Worm (Caenorhabditis elegans) whole organism, L1 larva: ENCODE measurements around the gene pqn-51.

ENCODE experiments used
- C04F5.9 ChIP-seq: sonication (generic microtip); optimal IDR thresholded peaks from 2 replicates; lab custom pipeline; 2016; ENCODE audit warnings: missing genetic modification characterization, missing compliant biosample characterization
- C16A3.4 ChIP-seq: fragments of 150-350 bp; optimal IDR thresholded peaks from 2 replicates; lab custom pipeline; 2014; ENCODE audit warnings: missing biosample characterization, missing genetic modification characterization
- C34B4.2 ChIP-seq: sonication (generic microtip); optimal IDR thresholded peaks from 2 replicates; lab custom pipeline; 2017; ENCODE audit warnings: mild to moderate bottlenecking, missing genetic modification characterization, missing compliant biosample characterization
- blmp-1 ChIP-seq: fragments of 150-350 bp; optimal IDR thresholded peaks from 2 replicates; lab custom pipeline; 2014; ENCODE audit warnings: missing biosample characterization, missing genetic modification characterization
- ceh-8 ChIP-seq: fragments of 200-800 bp; sonication (Bioruptor generic); optimal IDR thresholded peaks from 2 replicates; lab custom pipeline; 2018; ENCODE audit warnings: mild to moderate bottlenecking, missing genetic modification characterization, moderate library complexity, missing compliant biosample characterization
- ces-1 ChIP-seq: fragments of 150-350 bp; optimal IDR thresholded peaks from 2 replicates; lab custom pipeline; 2014; ENCODE audit warnings: missing biosample characterization, missing genetic modification reagents, missing genetic modification characterization
- dpl-1 ChIP-seq, 3 experiments: fragments of 150-350 bp in 2 of 3; sonication (generic microtip) in 1 of 3; optimal IDR thresholded peaks; 2 replicates each; lab custom pipeline; 2014 to 2017; ENCODE audit warnings: missing biosample characterization in 3 of 3, missing genetic modification characterization in 3 of 3, missing genetic modification reagents in 3 of 3
- efl-1 ChIP-seq, 4 experiments: fragments of 150-350 bp; optimal IDR thresholded peaks in 3 of 4; peaks in 1 of 4; 1 replicate in 1 of 4; 2 replicates in 3 of 4; lab custom pipeline; 2014; ENCODE audit warnings: missing biosample characterization in 2 of 4, missing genetic modification characterization in 2 of 4, missing genetic modification reagents in 2 of 4
- ets-5 ChIP-seq: fragments of 200-800 bp; sonication (Bioruptor generic); IDR thresholded peaks from 2 replicates; pipeline ENCODE4 v1.3.6; 2022; ENCODE audit warnings: missing genetic modification characterization, missing compliant biosample characterization
- fos-1 ChIP-seq: fragments of 150-350 bp; optimal IDR thresholded peaks from 2 replicates; lab custom pipeline; 2014; ENCODE audit warnings: missing biosample characterization, missing genetic modification characterization
- grh-1 ChIP-seq: fragments of 200-800 bp; sonication (Bioruptor generic); IDR thresholded peaks from 2 replicates; pipeline ENCODE4 v1.3.6; 2022; ENCODE audit warnings: missing genetic modification reagents, missing genetic modification characterization, missing compliant biosample characterization
- isw-1 ChIP-seq: fragments of 200-800 bp; sonication (Bioruptor generic); IDR thresholded peaks from 2 replicates; pipeline ENCODE4 v1.3.6; 2022; ENCODE audit warnings: missing genetic modification characterization, missing compliant biosample characterization
- lin-39 ChIP-seq: fragments of 150-350 bp; optimal IDR thresholded peaks from 2 replicates; lab custom pipeline; 2014; ENCODE audit warnings: missing biosample characterization, missing genetic modification reagents, missing genetic modification characterization
- nhr-12 ChIP-seq: sonication (generic microtip); optimal IDR thresholded peaks from 2 replicates; lab custom pipeline; 2017; ENCODE audit warnings: missing biosample characterization, missing genetic modification characterization
- nhr-20 ChIP-seq: sonication (generic microtip); optimal IDR thresholded peaks from 2 replicates; lab custom pipeline; 2016; ENCODE audit warnings: mild to moderate bottlenecking, missing genetic modification characterization, missing compliant biosample characterization
- nhr-76 ChIP-seq: sonication (generic microtip); optimal IDR thresholded peaks from 2 replicates; lab custom pipeline; 2017; ENCODE audit warnings: missing biosample characterization, missing genetic modification characterization
- unc-30 ChIP-seq: sonication (generic microtip); optimal IDR thresholded peaks from 2 replicates; lab custom pipeline; 2017; ENCODE audit warnings: missing biosample characterization, missing genetic modification characterization
- xbp-1 ChIP-seq: sonication (generic microtip); optimal IDR thresholded peaks from 2 replicates; lab custom pipeline; 2016; ENCODE audit warnings: missing genetic modification characterization, missing compliant biosample characterization
- ztf-11 ChIP-seq, 2 experiments: sonication (generic microtip); optimal IDR thresholded peaks; 2 replicates each; lab custom pipeline; 2016 to 2017; ENCODE audit warnings: missing genetic modification characterization in 2 of 2, missing biosample characterization in 1 of 2, missing compliant biosample characterization in 1 of 2
- ztf-4 ChIP-seq: fragments of 150-350 bp; optimal IDR thresholded peaks from 2 replicates; lab custom pipeline; 2014; ENCODE audit warnings: missing biosample characterization, missing genetic modification characterization

The pqn-51 gene

DNA sequence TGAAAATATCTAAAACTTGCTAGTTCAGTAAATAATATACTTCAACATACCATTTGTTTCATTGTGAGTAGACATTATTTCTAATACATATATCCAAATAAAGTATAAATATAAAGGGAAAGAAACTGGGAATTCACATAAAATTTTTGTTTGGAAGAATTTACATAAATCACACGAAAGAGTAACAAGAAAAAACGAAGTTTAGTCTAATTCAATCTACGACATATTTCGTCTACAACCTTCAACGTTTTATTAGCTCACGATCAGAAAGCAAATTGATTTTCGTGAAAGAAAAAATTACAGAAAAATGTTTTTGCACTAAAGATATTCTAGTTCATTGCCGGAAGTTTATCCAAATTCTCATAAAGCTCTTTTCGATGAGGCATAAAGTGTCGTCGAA is 47.6 kb downstream of the pqn-51 start, which contains the start of gene C04F5.2:
Gene C04F5.2, minus strand, starts transcription at position 101 of the 400 bp plus-strand sequence.
- TF ChIP-seq C04F5.9 (tag; lab: Kevin White, UChicago) (no peak), ces-1 (GFP tag; lab: Kevin White, UChicago) (no peak), xbp-1 (tag; lab: Kevin White, UChicago) (no peak), grh-1 (no peak), ceh-8 (GFP tag; lab: Kevin White, UChicago) (no peak), C34B4.2 (tag; lab: Kevin White, UChicago) (no peak), dpl-1 (GFP tag; optimal IDR thresholded peaks at IDR 0.05; lab: Kevin White, UChicago) (no peak), lin-39 (tag; lab: Kevin White, UChicago) (no peak), C16A3.4 (no peak), nhr-76 (tag; lab: Kevin White, UChicago) (no peak), isw-1 (GFP tag; lab: Robert Waterston, UW) (no peak), fos-1 (tag; lab: Kevin White, UChicago) (no peak), ztf-4 (tag; lab: Kevin White, UChicago) (no peak), ztf-11 (tag; optimal IDR thresholded peaks at IDR 0.05; lab: Kevin White, UChicago) (no peak), nhr-12 (tag; lab: Kevin White, UChicago) (no peak), blmp-1 (tag; lab: Kevin White, UChicago) (no peak)

ce11 chrV:5098925-5099324 is 49.5 kb downstream of the pqn-51 start, which contains the start of gene unc-46:
Gene unc-46 (minus strand): TSS chrV:5099025.
- TF ChIP-seq nhr-20 (tag; lab: Kevin White, UChicago) (no peak), unc-30 (no peak), ets-5 (GFP tag; lab: Robert Waterston, UW) (no peak), efl-1 (optimal IDR thresholded peaks at IDR 0.05; lab: Kevin White, UChicago) (no peak), efl-1 (GFP tag; optimal IDR thresholded peaks at IDR 0.05 in 1 of 2; lab: Kevin White, UChicago) (peak in 1 of 2 experiments; percentile 72)
